Worm (Caenorhabditis elegans): ENCODE data around the gene shn-1.

shn-1 gene

ce11 chrII:11347878-11348556 is 42.7 kb downstream of the shn-1 start, which contains the start of the genes B0491.6 and pigm-1 (continued):
- TF ChIP-seq nhr-90 (tag; optimal IDR thresholded peaks at IDR 0.05) (no peak), efl-1 (GFP tag; optimal IDR thresholded peaks at IDR 0.05) (peak; percentile 72), snpc-1.3 (tag; optimal IDR thresholded peaks at IDR 0.05; ENCODE audit: insufficient read depth) (no peak), mxl-1 (tag; optimal IDR thresholded peaks at IDR 0.05) (no peak), B0261.1 (tag; optimal IDR thresholded peaks at IDR 0.05) (no peak), hlh-12 (tag; optimal IDR thresholded peaks at IDR 0.05) (no peak), unc-62 (GFP tag; optimal IDR thresholded peaks at IDR 0.05) (no peak), B0019.2 (GFP tag; conservative IDR thresholded peaks at IDR 0.05) (no peak), attf-3 (GFP tag; conservative IDR thresholded peaks at IDR 0.05) (no peak), rcor-1 (GFP tag; IDR thresholded peaks at IDR 0.05) (no peak), cebp-2 (GFP tag; IDR thresholded peaks at IDR 0.05) (no peak), die-1 (tag; optimal IDR thresholded peaks at IDR 0.05) (no peak), hmg-1.2 (GFP tag; IDR thresholded peaks at IDR 0.05) (peak; percentile 94), dox-1 (GFP tag; IDR thresholded peaks at IDR 0.05) (peak; percentile 53), unc-130 (GFP tag; optimal IDR thresholded peaks at IDR 0.05) (no peak), gei-17 (GFP tag; optimal IDR thresholded peaks at IDR 0.05) (no peak), nhr-27 (tag; optimal IDR thresholded peaks at IDR 0.05) (no peak), tbx-9 (tag; optimal IDR thresholded peaks at IDR 0.05; ENCODE audit: borderline replicate concordance) (no peak), ceh-40 (GFP tag; IDR thresholded peaks at IDR 0.05) (no peak), B0035.1 (tag; optimal IDR thresholded peaks at IDR 0.05) (no peak), lin-54 (GFP tag; optimal IDR thresholded peaks at IDR 0.05) (peak; percentile 62), nfyb-1 (GFP tag; IDR thresholded peaks at IDR 0.05) (no peak), ceh-91 (GFP tag; IDR thresholded peaks at IDR 0.05) (no peak), nhr-80 (tag; optimal IDR thresholded peaks at IDR 0.05) (peak; percentile 42), mel-28 (tag; optimal IDR thresholded peaks at IDR 0.05; ENCODE audit: borderline replicate concordance) (no peak), nhr-179 (tag; optimal IDR thresholded peaks at IDR 0.05) (no peak), ztf-26 (tag; optimal IDR thresholded peaks at IDR 0.05) (no peak), C17E4.6 (GFP tag; IDR thresholded peaks at IDR 0.05) (no peak), B0336.3 (GFP tag; IDR thresholded peaks at IDR 0.05) (no peak), repo-1 (tag; optimal IDR thresholded peaks at IDR 0.05) (no peak), aptf-2 (GFP tag; conservative IDR thresholded peaks at IDR 0.05) (no peak), attf-6 (GFP tag; IDR thresholded peaks at IDR 0.05) (no peak), ceh-100 (GFP tag; IDR thresholded peaks at IDR 0.05) (no peak), nfya-2 (GFP tag; IDR thresholded peaks at IDR 0.05) (no peak), let-526 (GFP tag; IDR thresholded peaks at IDR 0.05) (no peak), ztf-28 (GFP tag; IDR thresholded peaks at IDR 0.05) (no peak), madf-8 (GFP tag; conservative IDR thresholded peaks at IDR 0.05) (no peak), F49E8.2 (tag; optimal IDR thresholded peaks at IDR 0.05; ENCODE audit: insufficient read depth) (no peak), lag-1 (GFP tag; IDR thresholded peaks at IDR 0.05) (no peak), chd-7 (tag; optimal IDR thresholded peaks at IDR 0.05) (no peak), ceh-27 (GFP tag; optimal IDR thresholded peaks at IDR 0.05) (peak; percentile 16), ets-4 (GFP tag; optimal IDR thresholded peaks at IDR 0.05) (no peak), F23B12.7 (tag; optimal IDR thresholded peaks at IDR 0.05; ENCODE audit: insufficient read depth) (no peak), akir-1 (GFP tag; optimal IDR thresholded peaks at IDR 0.05) (no peak), snpc-3.4 (tag; optimal IDR thresholded peaks at IDR 0.05) (no peak), dpff-1 (tag; optimal IDR thresholded peaks at IDR 0.05) (no peak), lsy-27 (tag; optimal IDR thresholded peaks at IDR 0.05; ENCODE audit: borderline replicate concordance, insufficient read depth) (no peak), F22D6.2 (tag; optimal IDR thresholded peaks at IDR 0.05) (no peak)

Data from whole organism, young adult.